Fruit fly (Drosophila melanogaster) whole organism, embryonic: ENCODE measurements around the gene CG10208.
A peak's percentile ranks its signal among the peaks of the same experiment; 100 is the strongest.

ENCODE experiments used
- Atf3 ChIP-seq: fragments of 200-800 bp; sonication (Bioruptor generic); optimal IDR thresholded peaks from 3 replicates; lab custom pipeline; 2016; ENCODE audit warnings: missing biosample characterization, missing genetic modification characterization
- Bdp1 ChIP-seq: fragments of 200-800 bp; sonication (Bioruptor generic); optimal IDR thresholded peaks from 3 replicates; lab custom pipeline; 2016; ENCODE audit warnings: missing biosample characterization, missing genetic modification characterization
- Bgb ChIP-seq: fragments of 200-800 bp; sonication (Bioruptor generic); IDR thresholded peaks from 2 replicates; pipeline ENCODE4 v1.3.6; 2022; ENCODE audit warnings: missing biosample characterization, missing genetic modification characterization; ENCODE audit not compliant: partially characterized antibody
- CG10979 ChIP-seq: fragments of 200-800 bp; sonication (Bioruptor generic); optimal IDR thresholded peaks from 2 replicates; lab custom pipeline; 2018; ENCODE audit warnings: missing biosample characterization, mild to moderate bottlenecking, missing genetic modification characterization, moderate library complexity
- CG11560 ChIP-seq: fragments of 200-800 bp; sonication (Bioruptor generic); IDR thresholded peaks from 3 replicates; pipeline ENCODE4 v1.3.6; 2022; ENCODE audit warnings: missing biosample characterization, missing genetic modification characterization
- CG12071 ChIP-seq: fragments of 200-800 bp; sonication (Bioruptor generic); optimal IDR thresholded peaks from 3 replicates; lab custom pipeline; 2018; ENCODE audit warnings: missing biosample characterization, mild to moderate bottlenecking, missing genetic modification characterization
- CG12769 ChIP-seq: fragments of 200-800 bp; sonication (Bioruptor generic); optimal IDR thresholded peaks from 2 replicates; lab custom pipeline; 2019; ENCODE audit warnings: missing biosample characterization, mild to moderate bottlenecking, missing genetic modification characterization, moderate library complexity
- CG13287 ChIP-seq: fragments of 200-800 bp; sonication (Bioruptor generic); IDR thresholded peaks from 2 replicates; pipeline ENCODE4 v1.3.6; 2022; ENCODE audit warnings: missing biosample characterization, missing genetic modification characterization; ENCODE audit not compliant: partially characterized antibody
- CG13424 ChIP-seq: fragments of 200-800 bp; sonication (Bioruptor generic); optimal IDR thresholded peaks from 2 replicates; lab custom pipeline; 2019; ENCODE audit warnings: missing biosample characterization, mild to moderate bottlenecking, missing genetic modification characterization, moderate library complexity
- CG14667 ChIP-seq: fragments of 200-800 bp; sonication (Bioruptor generic); IDR thresholded peaks from 2 replicates; pipeline ENCODE4 v1.3.6; 2022; ENCODE audit warnings: missing biosample characterization, missing genetic modification characterization
- CG15073 ChIP-seq: fragments of 200-800 bp; sonication (Bioruptor generic); optimal IDR thresholded peaks from 2 replicates; lab custom pipeline; 2016; ENCODE audit warnings: missing biosample characterization, missing genetic modification characterization
- CG1529 ChIP-seq: fragments of 200-800 bp; sonication (Bioruptor generic); optimal IDR thresholded peaks from 3 replicates; lab custom pipeline; 2018; ENCODE audit warnings: missing biosample characterization, missing genetic modification characterization
- CG15601 ChIP-seq: fragments of 200-800 bp; sonication (Bioruptor generic); optimal IDR thresholded peaks from 3 replicates; lab custom pipeline; 2019; ENCODE audit warnings: missing biosample characterization, mild to moderate bottlenecking, missing genetic modification characterization, moderate library complexity
- CG15696 ChIP-seq: fragments of 200-800 bp; sonication (Bioruptor generic); optimal IDR thresholded peaks from 2 replicates; lab custom pipeline; 2019; ENCODE audit warnings: missing biosample characterization, mild to moderate bottlenecking, missing genetic modification characterization, moderate library complexity
- CG16815 ChIP-seq: fragments of 200-800 bp; sonication (Bioruptor generic); optimal IDR thresholded peaks from 3 replicates; lab custom pipeline; 2017; ENCODE audit warnings: missing biosample characterization, mild to moderate bottlenecking, missing genetic modification characterization
- CG1792 ChIP-seq: fragments of 200-800 bp; sonication (Bioruptor generic); optimal IDR thresholded peaks from 2 replicates; lab custom pipeline; 2016; ENCODE audit warnings: missing biosample characterization, missing genetic modification characterization
- CG18599 ChIP-seq: fragments of 200-800 bp; sonication (Bioruptor generic); optimal IDR thresholded peaks from 3 replicates; lab custom pipeline; 2017; ENCODE audit warnings: missing biosample characterization, missing genetic modification characterization, mild to moderate bottlenecking, moderate library complexity, missing genetic modification reagents
- CG2129 ChIP-seq: fragments of 200-800 bp; sonication (Bioruptor generic); IDR thresholded peaks from 2 replicates; pipeline ENCODE4 v1.3.6; 2022; ENCODE audit warnings: missing biosample characterization, missing genetic modification characterization; ENCODE audit not compliant: partially characterized antibody
- CG31388 ChIP-seq: fragments of 200-800 bp; sonication (Bioruptor generic); optimal IDR thresholded peaks from 2 replicates; lab custom pipeline; 2016; ENCODE audit warnings: missing biosample characterization, missing genetic modification characterization
- CG32532 ChIP-seq: fragments of 200-800 bp; sonication (Bioruptor generic); IDR thresholded peaks from 2 replicates; pipeline ENCODE4 v1.3.6; 2022; ENCODE audit warnings: missing biosample characterization, missing genetic modification characterization
- CG4707 ChIP-seq: fragments of 200-800 bp; sonication (Bioruptor generic); optimal IDR thresholded peaks from 2 replicates; lab custom pipeline; 2018; ENCODE audit warnings: missing biosample characterization, mild to moderate bottlenecking, missing genetic modification characterization, moderate library complexity
- CG8478 ChIP-seq: fragments of >200 bp; optimal IDR thresholded peaks from 2 replicates; lab custom pipeline; 2018
- CG8924 ChIP-seq: fragments of 200-800 bp; optimal IDR thresholded peaks from 3 replicates; lab custom pipeline; 2019; ENCODE audit warnings: missing biosample characterization, mild to moderate bottlenecking, missing genetic modification characterization, moderate library complexity
- CG9797 ChIP-seq: fragments of 200-800 bp; sonication (Bioruptor generic); optimal IDR thresholded peaks from 3 replicates; lab custom pipeline; 2018; ENCODE audit warnings: missing biosample characterization, mild to moderate bottlenecking, missing genetic modification characterization
- Dbx ChIP-seq: fragments of 200-800 bp; sonication (Bioruptor generic); IDR thresholded peaks from 3 replicates; pipeline ENCODE4 v1.3.6; 2022; ENCODE audit warnings: missing biosample characterization, missing genetic modification characterization
- Doc2 ChIP-seq: fragments of 200-800 bp; sonication (Bioruptor generic); IDR thresholded peaks from 2 replicates; pipeline ENCODE4 v1.3.6; 2022; ENCODE audit warnings: missing biosample characterization, missing genetic modification characterization
- H15 ChIP-seq: fragments of 200-800 bp; sonication (Bioruptor generic); IDR thresholded peaks from 3 replicates; pipeline ENCODE4 v1.3.6; 2022; ENCODE audit warnings: missing biosample characterization, missing genetic modification characterization
- HHEX ChIP-seq: fragments of 200-800 bp; sonication (Bioruptor generic); optimal IDR thresholded peaks from 3 replicates; lab custom pipeline; 2017; ENCODE audit warnings: missing biosample characterization, mild to moderate bottlenecking, missing genetic modification characterization, missing genetic modification reagents
- Hsf ChIP-seq: fragments of 200-800 bp; sonication (Bioruptor generic); optimal IDR thresholded peaks from 3 replicates; lab custom pipeline; 2016; ENCODE audit warnings: missing biosample characterization, missing genetic modification characterization
- Nf-YB ChIP-seq: fragments of 200-800 bp; sonication (Bioruptor generic); optimal IDR thresholded peaks from 3 replicates; lab custom pipeline; 2019; ENCODE audit warnings: missing biosample characterization, mild to moderate bottlenecking, missing genetic modification characterization, moderate library complexity
- Rx ChIP-seq: fragments of 200-800 bp; sonication (Bioruptor generic); IDR thresholded peaks from 2 replicates; pipeline ENCODE4 v1.3.6; 2022; ENCODE audit warnings: missing biosample characterization, missing genetic modification characterization
- Scr ChIP-seq: fragments of 200-800 bp; sonication (Bioruptor generic); IDR thresholded peaks from 2 replicates; pipeline ENCODE4 v1.3.6; 2022; ENCODE audit warnings: missing biosample characterization, missing genetic modification characterization; ENCODE audit not compliant: partially characterized antibody
- Six4 ChIP-seq: fragments of 200-800 bp; sonication (Bioruptor generic); optimal IDR thresholded peaks from 2 replicates; lab custom pipeline; 2016; ENCODE audit warnings: missing biosample characterization, missing genetic modification characterization
- ara ChIP-seq: fragments of 200-800 bp; sonication (Bioruptor generic); IDR thresholded peaks from 2 replicates; pipeline ENCODE4 v1.3.6; 2022; ENCODE audit warnings: missing biosample characterization, missing genetic modification characterization
- chinmo ChIP-seq: fragments of 200-800 bp; sonication (Bioruptor generic); IDR thresholded peaks from 4 replicates; pipeline ENCODE4 v1.3.6; 2022; ENCODE audit warnings: missing biosample characterization, missing genetic modification characterization; ENCODE audit not compliant: partially characterized antibody
- crol ChIP-seq: fragments of 200-800 bp; sonication (Bioruptor generic); IDR thresholded peaks from 2 replicates; pipeline ENCODE4 v1.3.6; 2022; ENCODE audit warnings: missing biosample characterization, missing genetic modification characterization
- ems ChIP-seq: fragments of 200-800 bp; sonication (Bioruptor generic); optimal IDR thresholded peaks from 3 replicates; lab custom pipeline; 2016; ENCODE audit warnings: missing biosample characterization, missing genetic modification characterization
- fd3F ChIP-seq: fragments of 200-800 bp; sonication (Bioruptor generic); optimal IDR thresholded peaks from 2 replicates; lab custom pipeline; 2018; ENCODE audit warnings: missing biosample characterization, mild to moderate bottlenecking, missing genetic modification characterization, moderate library complexity
- her ChIP-seq: fragments of 200-800 bp; sonication (Bioruptor generic); optimal IDR thresholded peaks from 2 replicates; lab custom pipeline; 2016; ENCODE audit warnings: missing biosample characterization, missing genetic modification characterization
- ken ChIP-seq: fragments of 200-800 bp; sonication (Bioruptor generic); IDR thresholded peaks from 3 replicates; pipeline ENCODE4 v1.3.6; 2022; ENCODE audit warnings: missing biosample characterization, missing genetic modification characterization
- klu ChIP-seq: fragments of 200-800 bp; sonication (Bioruptor generic); IDR thresholded peaks from 2 replicates; pipeline ENCODE4 v1.3.6; 2022; ENCODE audit warnings: missing biosample characterization, missing genetic modification characterization
- nerfin-2 ChIP-seq: fragments of 200-800 bp; sonication (Bioruptor generic); IDR thresholded peaks from 2 replicates; pipeline ENCODE4 v1.3.6; 2022; ENCODE audit warnings: missing biosample characterization, missing genetic modification characterization; ENCODE audit not compliant: partially characterized antibody
- nmo ChIP-seq: fragments of 200-800 bp; sonication (Bioruptor generic); optimal IDR thresholded peaks from 2 replicates; lab custom pipeline; 2018; ENCODE audit warnings: missing biosample characterization, mild to moderate bottlenecking, missing genetic modification characterization, moderate library complexity
- nom ChIP-seq: fragments of 200-800 bp; sonication (Bioruptor generic); optimal IDR thresholded peaks from 2 replicates; lab custom pipeline; 2017; ENCODE audit warnings: missing biosample characterization, missing genetic modification characterization, mild to moderate bottlenecking, moderate library complexity, missing genetic modification reagents
- peb ChIP-seq: fragments of 200-800 bp; sonication (Bioruptor generic); IDR thresholded peaks from 2 replicates; pipeline ENCODE4 v1.3.6; 2022; ENCODE audit warnings: missing biosample characterization, missing genetic modification characterization
- sd ChIP-seq: fragments of 200-800 bp; sonication (Bioruptor generic); optimal IDR thresholded peaks from 3 replicates; lab custom pipeline; 2018; ENCODE audit warnings: missing biosample characterization, mild to moderate bottlenecking, missing genetic modification characterization, moderate library complexity
- slbo ChIP-seq: fragments of 200-800 bp; sonication (Bioruptor generic); IDR thresholded peaks from 2 replicates; pipeline ENCODE4 v1.3.6; 2022; ENCODE audit warnings: missing biosample characterization, missing genetic modification characterization
- slou ChIP-seq: fragments of 200-800 bp; sonication (Bioruptor generic); optimal IDR thresholded peaks from 3 replicates; lab custom pipeline; 2016; ENCODE audit warnings: missing biosample characterization, missing genetic modification characterization
- tap ChIP-seq: fragments of 200-800 bp; optimal IDR thresholded peaks from 3 replicates; lab custom pipeline; 2019; ENCODE audit warnings: missing biosample characterization, mild to moderate bottlenecking, missing genetic modification characterization, moderate library complexity
- tio ChIP-seq: fragments of 200-800 bp; sonication (Bioruptor generic); optimal IDR thresholded peaks from 2 replicates; lab custom pipeline; 2017; ENCODE audit warnings: missing biosample characterization, missing genetic modification characterization, inconsistent platforms

Gene CG10208

DNA sequence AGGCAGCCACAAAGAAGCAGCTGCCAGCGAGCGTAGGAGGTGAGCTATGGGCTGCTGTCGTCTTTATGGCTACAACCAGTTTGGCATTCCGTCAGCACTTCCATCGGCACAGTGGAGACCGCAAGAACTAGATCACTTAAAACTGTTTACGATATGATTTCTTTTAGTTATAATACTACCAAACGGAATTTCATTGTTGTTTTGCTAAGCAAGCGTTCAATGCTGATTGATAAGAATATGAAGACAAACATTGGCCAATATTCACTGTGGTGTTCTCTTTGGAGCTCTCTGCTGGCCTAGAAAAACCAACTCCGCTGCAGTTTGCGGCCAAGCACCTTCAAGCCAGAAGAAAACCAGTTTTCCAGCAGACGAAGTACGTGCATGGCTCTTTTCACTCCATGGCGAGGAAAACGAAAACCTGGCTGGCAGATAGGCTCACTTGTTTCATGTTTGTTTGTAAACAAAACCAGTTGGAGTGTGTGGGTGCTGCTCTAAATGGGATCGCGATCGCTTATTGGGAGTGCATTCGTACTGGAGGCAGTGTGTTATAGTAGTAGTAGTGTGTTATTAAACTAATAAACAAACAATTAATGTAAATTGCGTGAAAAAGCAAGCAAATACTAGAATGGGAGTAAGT is 43.8 kb upstream of the CG10208 start:
- TF ChIP-seq CG10979 (tag; lab: Kevin White, UChicago) (no peak), CG15696 (tag; lab: Kevin White, UChicago) (no peak), ara (GFP tag; lab: Robert Waterston, UW) (no peak), tap (tag; lab: Kevin White, UChicago) (no peak), fd3F (GFP tag; lab: Kevin White, UChicago) (peak; percentile 25), CG1792 (GFP tag; lab: Kevin White, UChicago) (no peak), CG15073 (GFP tag; lab: Kevin White, UChicago) (no peak), slbo (GFP tag; lab: Robert Waterston, UW) (peak; percentile 33; the same call in 1 of the 2 replicates), CG1529 (no peak), ken (GFP tag; lab: Robert Waterston, UW) (no peak), Bgb (no peak), Six4 (GFP tag; lab: Kevin White, UChicago) (peak; percentile 18), Scr (GFP tag; lab: Robert Waterston, UW) (no peak), Doc2 (no peak), HHEX (no peak), slou (GFP tag; lab: Kevin White, UChicago) (no peak), CG8478 (lab: Kevin White, UChicago) (no peak), Bdp1 (GFP tag; lab: Kevin White, UChicago) (no peak), Nf-YB (GFP tag; lab: Kevin White, UChicago) (no peak), CG2129 (GFP tag; lab: Robert Waterston, UW) (no peak), CG32532 (GFP tag; lab: Robert Waterston, UW) (peak; percentile 47; the same call in 1 of the 2 replicates), CG15601 (tag; lab: Kevin White, UChicago) (no peak), CG14667 (GFP tag; lab: Robert Waterston, UW) (no peak), nom (GFP tag; lab: Kevin White, UChicago) (no peak), Dbx (GFP tag; lab: Robert Waterston, UW) (no peak), CG31388 (GFP tag; lab: Kevin White, UChicago) (no peak), CG13424 (tag; lab: Kevin White, UChicago) (peak; percentile 62), her (GFP tag; lab: Kevin White, UChicago) (no peak), CG16815 (GFP tag; lab: Kevin White, UChicago) (no peak), peb (GFP tag; lab: Robert Waterston, UW) (no peak), nmo (no peak), tio (no peak), CG13287 (GFP tag; lab: Robert Waterston, UW) (no peak), CG9797 (GFP tag; lab: Kevin White, UChicago) (no peak), CG18599 (no peak), nerfin-2 (GFP tag; lab: Robert Waterston, UW) (no peak), CG8924 (tag; lab: Kevin White, UChicago) (peak; percentile 22), CG11560 (tag; lab: Robert Waterston, UW) (no peak), sd (tag; lab: Kevin White, UChicago) (peak; percentile 86), crol (GFP tag; lab: Robert Waterston, UW) (no peak), klu (GFP tag; lab: Robert Waterston, UW) (no peak), ems (no peak), chinmo (GFP tag; lab: Robert Waterston, UW) (peak; percentile 77; the same call in 3 of the 4 replicates), CG12071 (no peak), Hsf (GFP tag; lab: Kevin White, UChicago) (no peak), Atf3 (no peak), H15 (GFP tag; lab: Robert Waterston, UW) (no peak), CG4707 (GFP tag; lab: Kevin White, UChicago) (no peak), CG12769 (tag; lab: Kevin White, UChicago) (no peak), Rx (GFP tag; lab: Robert Waterston, UW) (0 out of 2 replicates have a peak, but pooled peaks have one; percentile 28)
